Worm (Caenorhabditis elegans) whole organism, late embryonic: ENCODE data around the gene srxa-9.

Experiments used
- C38D4.7 ChIP-seq: fragments of 200-800 bp; sonication (Bioruptor generic); optimal IDR thresholded peaks from 2 replicates; lab custom pipeline; 2018; ENCODE audit warnings: mild to moderate bottlenecking, missing genetic modification characterization, moderate library complexity, missing compliant biosample characterization
- ceh-31 ChIP-seq: sonication (generic microtip); optimal IDR thresholded peaks from 2 replicates; lab custom pipeline; 2016; ENCODE audit warnings: missing genetic modification characterization, missing compliant biosample characterization
- ceh-48 ChIP-seq: sonication (generic microtip); optimal IDR thresholded peaks from 2 replicates; lab custom pipeline; 2016; ENCODE audit warnings: missing genetic modification characterization, inconsistent platforms, missing compliant biosample characterization
- che-1 ChIP-seq: sonication (generic microtip); optimal IDR thresholded peaks from 2 replicates; lab custom pipeline; 2016; ENCODE audit warnings: mild to moderate bottlenecking, missing genetic modification characterization, missing compliant biosample characterization
- dmd-4 ChIP-seq: sonication (generic microtip); optimal IDR thresholded peaks from 2 replicates; lab custom pipeline; 2016; ENCODE audit warnings: borderline replicate concordance, missing genetic modification characterization, missing compliant biosample characterization
- dve-1 ChIP-seq: sonication (generic microtip); optimal IDR thresholded peaks from 2 replicates; lab custom pipeline; 2017; ENCODE audit warnings: antibody characterized with exemption, mild to moderate bottlenecking, missing genetic modification characterization, missing compliant biosample characterization
- ets-4 ChIP-seq: sonication (generic microtip); optimal IDR thresholded peaks from 2 replicates; lab custom pipeline; 2016; ENCODE audit warnings: missing genetic modification characterization, missing compliant biosample characterization
- eyg-1 ChIP-seq: sonication (generic microtip); optimal IDR thresholded peaks from 2 replicates; lab custom pipeline; 2016; ENCODE audit warnings: missing genotype, missing genetic modification characterization, missing compliant biosample characterization
- fax-1 ChIP-seq: sonication (generic microtip); optimal IDR thresholded peaks from 2 replicates; lab custom pipeline; 2016; ENCODE audit warnings: missing genotype, missing genetic modification characterization, missing compliant biosample characterization
- hlh-13 ChIP-seq: fragments of 200-800 bp; sonication (Bioruptor generic); optimal IDR thresholded peaks from 2 replicates; lab custom pipeline; 2018; ENCODE audit warnings: mild to moderate bottlenecking, missing genetic modification characterization, missing compliant biosample characterization
- hlh-15 ChIP-seq: sonication (generic microtip); optimal IDR thresholded peaks from 2 replicates; lab custom pipeline; 2016; ENCODE audit warnings: missing genetic modification characterization, missing compliant biosample characterization
- hlh-6 ChIP-seq: sonication (generic microtip); optimal IDR thresholded peaks from 2 replicates; lab custom pipeline; 2016; ENCODE audit warnings: missing genotype, missing genetic modification characterization, missing compliant biosample characterization
- lin-11 ChIP-seq: fragments of 200-800 bp; sonication (Bioruptor generic); optimal IDR thresholded peaks from 2 replicates; lab custom pipeline; 2018; ENCODE audit warnings: mild to moderate bottlenecking, missing genetic modification characterization, missing compliant biosample characterization
- madf-2 ChIP-seq: sonication (generic microtip); optimal IDR thresholded peaks from 2 replicates; lab custom pipeline; 2017; ENCODE audit warnings: missing genetic modification characterization, missing compliant biosample characterization
- nhr-11 ChIP-seq: fragments of 150-350 bp; optimal IDR thresholded peaks from 2 replicates; lab custom pipeline; 2014; ENCODE audit warnings: missing biosample characterization, missing genetic modification characterization
- nhr-232 ChIP-seq: sonication (generic microtip); optimal IDR thresholded peaks from 2 replicates; lab custom pipeline; 2016; ENCODE audit warnings: missing genetic modification characterization, missing compliant biosample characterization
- npax-4 ChIP-seq: sonication (generic microtip); optimal IDR thresholded peaks from 2 replicates; lab custom pipeline; 2016; ENCODE audit warnings: missing genetic modification characterization, missing compliant biosample characterization
- pag-3 ChIP-seq: sonication (generic microtip); optimal IDR thresholded peaks from 2 replicates; lab custom pipeline; 2016; ENCODE audit warnings: missing compliant biosample characterization, missing genetic modification characterization, borderline replicate concordance
- pat-9 ChIP-seq: fragments of 200-800 bp; sonication (Bioruptor generic); optimal IDR thresholded peaks from 2 replicates; lab custom pipeline; 2018; ENCODE audit warnings: mild to moderate bottlenecking, missing genetic modification characterization, moderate library complexity, missing compliant biosample characterization
- sdc-2 ChIP-seq: sonication (generic microtip); optimal IDR thresholded peaks from 2 replicates; lab custom pipeline; 2016; ENCODE audit warnings: missing genotype, missing genetic modification characterization, missing compliant biosample characterization
- sox-2 ChIP-seq: fragments of 200-800 bp; sonication (Bioruptor generic); IDR thresholded peaks from 2 replicates; pipeline ENCODE4 v1.3.6; 2022; ENCODE audit warnings: missing genetic modification reagents, missing genetic modification characterization, missing compliant biosample characterization
- syd-9 ChIP-seq: sonication (generic microtip); optimal IDR thresholded peaks from 2 replicates; lab custom pipeline; 2016; ENCODE audit warnings: mild to moderate bottlenecking, missing genetic modification characterization, moderate library complexity, missing compliant biosample characterization
- unc-42 ChIP-seq: sonication (generic microtip); optimal IDR thresholded peaks from 2 replicates; lab custom pipeline; 2016; ENCODE audit warnings: missing genotype, missing genetic modification characterization, missing compliant biosample characterization
- ztf-16 ChIP-seq: sonication (generic microtip); optimal IDR thresholded peaks from 2 replicates; lab custom pipeline; 2017; ENCODE audit warnings: missing genetic modification characterization, missing compliant biosample characterization

The srxa-9 gene

DNA sequence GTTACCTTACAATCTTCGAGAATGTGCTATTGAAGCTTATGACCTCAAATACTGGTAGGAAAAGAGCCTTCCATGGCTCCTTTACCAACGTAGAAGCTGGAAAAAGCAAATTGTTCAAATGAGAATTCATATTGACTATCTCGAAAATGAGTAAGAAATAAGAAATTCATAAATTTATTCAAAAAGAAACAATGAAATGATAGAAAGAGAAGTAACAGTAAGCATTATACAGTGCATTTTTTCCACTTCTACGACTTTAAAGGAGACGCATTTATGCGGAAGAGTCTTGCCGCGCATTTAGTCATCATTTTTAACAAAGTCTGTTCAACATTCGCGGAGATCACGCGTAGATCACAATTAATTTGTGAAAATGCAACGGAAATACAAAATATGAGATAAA lies 48.2 kb downstream of the srxa-9 start, which contains the start of gene Y7A5A.10:
Y7A5A.10 (minus strand) TSS at position 101 of the 400 bp plus-strand sequence.
- TF ChIP-seq dmd-4 (tag; lab: Kevin White, UChicago): no peak
- no peak for TF ChIP-seq eyg-1
- no peak for TF ChIP-seq ets-4
- no peak for TF ChIP-seq nhr-232
- TF ChIP-seq lin-11 (tag; lab: Kevin White, UChicago): no peak
- TF ChIP-seq ceh-31: no peak
- TF ChIP-seq ztf-16: no peak
- no peak for TF ChIP-seq syd-9 (tag; lab: Kevin White, UChicago)

DNA sequence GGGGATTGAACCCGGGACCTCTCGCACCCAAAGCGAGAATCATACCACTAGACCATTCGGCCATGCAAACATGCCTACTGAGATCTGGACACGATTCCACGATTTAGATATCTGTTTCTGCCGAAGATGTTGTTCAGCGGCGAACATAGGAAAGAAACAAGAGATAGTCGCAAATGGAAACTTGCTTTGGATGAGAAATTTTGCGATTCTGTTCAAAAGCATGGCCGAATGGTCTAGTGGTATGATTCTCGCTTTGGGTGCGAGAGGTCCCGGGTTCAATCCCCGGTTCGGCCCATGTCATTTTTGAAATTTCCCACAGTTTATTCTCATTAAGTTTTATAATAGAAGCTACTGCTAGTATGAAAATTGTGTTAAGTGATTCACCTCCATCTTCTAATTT lies 49.8 kb downstream of the srxa-9 start:
- no peak for TF ChIP-seq npax-4
- no peak for TF ChIP-seq nhr-232
- no peak for TF ChIP-seq C38D4.7 (GFP tag; lab: Kevin White, UChicago)
- no peak for TF ChIP-seq hlh-15

DNA sequence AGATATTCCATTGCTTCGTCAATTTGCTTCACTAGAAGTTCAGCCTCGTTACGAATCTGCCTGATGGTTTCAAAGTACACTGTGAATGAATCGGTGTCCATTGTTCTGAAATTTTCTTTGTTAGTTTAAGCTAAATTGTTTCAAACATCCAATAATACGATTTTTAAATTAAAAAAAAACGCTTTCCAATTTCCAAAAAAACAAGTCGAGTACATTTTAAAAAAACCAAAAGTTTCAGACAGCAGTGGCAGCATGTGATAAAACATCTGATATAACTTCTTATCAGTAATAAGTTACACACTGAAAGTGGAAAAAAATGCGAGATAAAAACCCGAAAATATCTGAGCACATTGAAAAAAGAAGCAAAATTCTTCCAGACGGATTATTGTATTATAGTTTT lies 52.8 kb downstream of the srxa-9 start, which contains the start of gene Y7A5A.6:
Y7A5A.6 (minus strand) TSS at position 101 of the 400 bp plus-strand sequence.
- TF ChIP-seq dmd-4 (tag; lab: Kevin White, UChicago) (no peak), unc-42 (tag; lab: Kevin White, UChicago) (no peak), pat-9 (tag; lab: Kevin White, UChicago) (no peak), C38D4.7 (GFP tag; lab: Kevin White, UChicago) (no peak), madf-2 (no peak), pag-3 (no peak), hlh-13 (GFP tag; lab: Kevin White, UChicago) (no peak), fax-1 (no peak), sox-2 (GFP tag; lab: Robert Waterston, UW) (no peak), ceh-48 (no peak), che-1 (tag; lab: Kevin White, UChicago) (no peak), hlh-15 (no peak), hlh-6 (no peak), npax-4 (no peak), nhr-11 (tag; lab: Kevin White, UChicago) (no peak), sdc-2 (tag; lab: Kevin White, UChicago) (no peak), eyg-1 (no peak), dve-1 (tag; lab: Kevin White, UChicago) (no peak)
